Fruit fly (Drosophila melanogaster): Measurements from ENCODE around the gene Ir85a.

Ir85a gene

dm6 chr3R:8820428-8820912 is 26.0 kb downstream of the Ir85a start, which contains the start of gene aqz:
aqz (minus strand) TSS chr3R:8820682.
- peak; percentile 16 for TF ChIP-seq sage (GFP tag; optimal IDR thresholded peaks at IDR 0.05)
- TF ChIP-seq sv (GFP tag; optimal IDR thresholded peaks at IDR 0.05): peak; percentile 46
- TF ChIP-seq jim (GFP tag; optimal IDR thresholded peaks at IDR 0.05): peak; percentile 5
- no peak for TF ChIP-seq Abd-B (GFP tag; optimal IDR thresholded peaks at IDR 0.05)
- TF ChIP-seq CrebA (GFP tag; optimal IDR thresholded peaks at IDR 0.05; ENCODE audit: borderline replicate concordance): no peak
- no peak for TF ChIP-seq Mio (GFP tag; optimal IDR thresholded peaks at IDR 0.05)
- TF ChIP-seq pan (optimal IDR thresholded peaks at IDR 0.05): no peak
- peak; percentile 97 for TF ChIP-seq Jra (GFP tag; optimal IDR thresholded peaks at IDR 0.05)
- TF ChIP-seq ey (GFP tag; optimal IDR thresholded peaks at IDR 0.05): peak; percentile 33
- TF ChIP-seq dl (GFP tag; optimal IDR thresholded peaks at IDR 0.05; ENCODE audit: insufficient read depth in 1 of 2, partially characterized antibody in 2 of 2): no peak
- peak; percentile 57 for TF ChIP-seq Myc (optimal IDR thresholded peaks at IDR 0.05)
- TF ChIP-seq br (GFP tag; optimal IDR thresholded peaks at IDR 0.05): peak; percentile 45
- TF ChIP-seq lola (GFP tag; optimal IDR thresholded peaks at IDR 0.05): no peak
- TF ChIP-seq dsf (GFP tag; optimal IDR thresholded peaks at IDR 0.05; ENCODE audit: borderline replicate concordance): peak; percentile 5
- TF ChIP-seq foxo (GFP tag; optimal IDR thresholded peaks at IDR 0.05): peak in 1 of 2 experiments; percentile 51
- TF ChIP-seq rgr (GFP tag; optimal IDR thresholded peaks at IDR 0.05): peak; percentile 56
- no peak for TF ChIP-seq Rel (GFP tag; optimal IDR thresholded peaks at IDR 0.05)
- TF ChIP-seq Rel (tag; optimal IDR thresholded peaks at IDR 0.05): peak; percentile 74
- peak; percentile 90 for TF ChIP-seq Hr83 (GFP tag; optimal IDR thresholded peaks at IDR 0.05; ENCODE audit: poor library complexity, severe bottlenecking)
- peak; percentile 55 for TF ChIP-seq HLH106 (tag; optimal IDR thresholded peaks at IDR 0.05)
- no peak for TF ChIP-seq Vsx2 (GFP tag; optimal IDR thresholded peaks at IDR 0.05; ENCODE audit: partially characterized antibody)
- peak; percentile 50 for TF ChIP-seq tai (GFP tag; optimal IDR thresholded peaks at IDR 0.05)
- TF ChIP-seq usp (GFP tag; optimal IDR thresholded peaks at IDR 0.05): no peak
- TF ChIP-seq CG32264 (GFP tag; optimal IDR thresholded peaks at IDR 0.05): no peak
- no peak for TF ChIP-seq N (GFP tag; optimal IDR thresholded peaks at IDR 0.05)
- TF ChIP-seq Sp1 (GFP tag; optimal IDR thresholded peaks at IDR 0.05): peak; percentile 65
- TF ChIP-seq OdsH (GFP tag; optimal IDR thresholded peaks at IDR 0.05): no peak
- TF ChIP-seq Dif (GFP tag; optimal IDR thresholded peaks at IDR 0.05; ENCODE audit: partially characterized antibody): peak; percentile 54
- peak; percentile 48 for TF ChIP-seq CG9705 (GFP tag; optimal IDR thresholded peaks at IDR 0.05)
- peak; percentile 8 for TF ChIP-seq brk (GFP tag; optimal IDR thresholded peaks at IDR 0.05)
- no peak for TF ChIP-seq GATAd (GFP tag; optimal IDR thresholded peaks at IDR 0.05)
- TF ChIP-seq fru (GFP tag; optimal IDR thresholded peaks at IDR 0.05): peak; percentile 56
- no peak for TF ChIP-seq Hr78 (GFP tag; optimal IDR thresholded peaks at IDR 0.05)
- TF ChIP-seq dmrt93B (GFP tag; optimal IDR thresholded peaks at IDR 0.05): no peak
- peak; percentile 4 for TF ChIP-seq woc (GFP tag; optimal IDR thresholded peaks at IDR 0.05)
- TF ChIP-seq Dfd (GFP tag; optimal IDR thresholded peaks at IDR 0.05): no peak
- peak; percentile 24 for TF ChIP-seq psq (GFP tag; optimal IDR thresholded peaks at IDR 0.05)
- TF ChIP-seq h (GFP tag; optimal IDR thresholded peaks at IDR 0.05): peak; percentile 79
- peak; percentile 59 for TF ChIP-seq Hnf4 (GFP tag; optimal IDR thresholded peaks at IDR 0.05)

dm6 chr3R:8821623-8822022 is 27.1 kb downstream of the Ir85a start, which contains the start of gene CG8369:
CG8369 (plus strand) TSS chr3R:8822008.
- TF ChIP-seq CG32264 (GFP tag; optimal IDR thresholded peaks at IDR 0.05) (no peak), Rel (GFP tag; optimal IDR thresholded peaks at IDR 0.05) (no peak), Rel (tag; optimal IDR thresholded peaks at IDR 0.05) (peak; percentile 94)

dm6 chr3R:8822919-8823318 is 28.4 kb downstream of the Ir85a start:
- no peak for TF ChIP-seq rgr (GFP tag; optimal IDR thresholded peaks at IDR 0.05)
- no peak for TF ChIP-seq ey (GFP tag; optimal IDR thresholded peaks at IDR 0.05)
- TF ChIP-seq Dfd (GFP tag; optimal IDR thresholded peaks at IDR 0.05): no peak
- no peak for TF ChIP-seq CG32264 (GFP tag; optimal IDR thresholded peaks at IDR 0.05)

Data from whole organism, wandering third instar larva.